Fruit fly (Drosophila melanogaster) Kc167 (cell line): ENCODE data around the gene Trax.

Experiments
- h ChIP-seq: fragments of >200 bp; optimal IDR thresholded peaks from 3 replicates; lab custom pipeline; 2018; ENCODE audit warnings: missing external identifiers
- insv ChIP-seq: fragments of >200 bp; optimal IDR thresholded peaks from 3 replicates; lab custom pipeline; 2018; ENCODE audit warnings: missing external identifiers
- ttk ChIP-seq: sonication (Bioruptor generic); optimal IDR thresholded peaks from 2 replicates; lab custom pipeline; 2017; ENCODE audit warnings: missing external identifiers

DNA sequence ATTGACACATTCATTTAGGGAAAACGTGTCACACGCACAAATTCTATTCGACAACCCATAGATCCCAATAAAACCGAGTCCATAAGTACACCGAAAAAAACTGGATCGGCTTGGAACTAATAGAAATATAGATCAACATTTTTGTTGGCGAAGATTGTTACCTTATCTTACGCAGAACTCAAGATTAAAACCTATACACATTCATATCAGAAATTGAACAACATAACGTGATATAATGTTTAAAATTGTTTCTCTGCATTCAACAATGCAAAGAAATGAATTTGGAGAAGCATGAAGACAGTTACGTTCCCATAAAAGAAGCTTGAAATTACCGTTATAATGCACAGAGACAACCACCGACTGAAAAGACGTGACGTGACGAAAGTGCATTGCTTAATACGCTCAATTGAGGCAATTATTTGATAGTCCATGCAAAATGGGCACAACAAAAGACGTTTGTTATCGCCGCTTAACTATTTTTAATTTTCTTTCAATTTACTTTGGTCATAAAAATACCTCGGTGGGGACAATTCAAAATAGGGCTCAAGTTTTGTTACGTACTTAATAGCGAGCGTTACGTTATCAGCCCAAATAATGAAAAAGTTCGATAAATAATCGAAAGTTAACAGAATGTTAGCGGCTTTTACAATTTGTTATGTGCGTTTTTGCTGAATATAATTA, 21.3 kb upstream of the Trax start, which contains the start of gene SerRS-m:
- TF ChIP-seq insv (lab: Kevin White, UChicago), result no peak
- no peak for TF ChIP-seq ttk (lab: Kevin White, UChicago)
- no peak for TF ChIP-seq h (lab: Kevin White, UChicago)
